Worm (Caenorhabditis elegans): ENCODE results near the gene R07A4.3.

The R07A4.3 gene

ce11 chrX:10769959-10770358, 16.5 kb downstream of the R07A4.3 start:
- TF ChIP-seq nfya-1 (tag; optimal IDR thresholded peaks at IDR 0.05) (peak; percentile 3), elt-4 (tag; optimal IDR thresholded peaks at IDR 0.05) (no peak), C08G9.2 (tag; optimal IDR thresholded peaks at IDR 0.05) (no peak), madf-2 (tag; optimal IDR thresholded peaks at IDR 0.05) (no peak), pros-1 (tag; optimal IDR thresholded peaks at IDR 0.05) (no peak), ceh-34 (tag; optimal IDR thresholded peaks at IDR 0.05) (peak; percentile 84)

DNA sequence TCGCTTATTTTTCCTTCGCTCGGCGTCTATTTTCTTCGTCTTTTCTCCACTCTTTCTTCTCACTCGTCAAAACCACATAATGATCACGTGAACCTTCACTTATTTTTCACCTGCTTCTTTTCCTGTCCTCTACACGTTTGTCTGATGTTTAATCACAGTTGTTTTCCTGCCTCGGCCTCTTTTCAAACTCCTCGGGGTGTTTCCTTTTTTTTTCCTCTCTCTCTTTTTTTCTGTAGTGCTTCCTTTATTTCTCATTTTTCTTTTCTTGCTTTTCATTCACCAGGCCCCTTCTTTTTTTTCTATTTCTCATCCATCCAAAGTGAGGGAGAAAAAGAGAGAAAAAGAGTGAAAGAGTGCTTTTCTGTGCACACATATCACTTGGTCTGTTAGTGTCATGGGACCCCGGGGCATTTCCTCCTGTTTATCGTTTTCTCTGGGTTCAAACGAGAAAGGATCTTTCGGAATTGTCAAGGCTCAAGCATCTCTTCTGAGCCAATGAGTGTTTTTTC, 17.5 kb downstream of the R07A4.3 start:
- TF ChIP-seq ceh-30 (tag; optimal IDR thresholded peaks at IDR 0.05) (no peak), dve-1 (tag; optimal IDR thresholded peaks at IDR 0.05) (no peak), K09A11.1 (tag; optimal IDR thresholded peaks at IDR 0.05; ENCODE audit: insufficient read depth) (peak; percentile 52), pha-2 (tag; optimal IDR thresholded peaks at IDR 0.05) (no peak), tbx-2 (tag; optimal IDR thresholded peaks at IDR 0.05) (peak; percentile 76), pros-1 (tag; optimal IDR thresholded peaks at IDR 0.05) (no peak), hlh-13 (GFP tag; optimal IDR thresholded peaks at IDR 0.05) (no peak), unc-55 (GFP tag; optimal IDR thresholded peaks at IDR 0.05) (peak; percentile 72), nfya-1 (tag; optimal IDR thresholded peaks at IDR 0.05) (peak; percentile 39), zip-5 (tag; optimal IDR thresholded peaks at IDR 0.05) (no peak), ama-1 (optimal IDR thresholded peaks at IDR 0.05) (no peak), fkh-10 (GFP tag; optimal IDR thresholded peaks at IDR 0.05) (no peak), eyg-1 (tag; optimal IDR thresholded peaks at IDR 0.05) (no peak), syd-9 (tag; optimal IDR thresholded peaks at IDR 0.05) (no peak), ceh-6 (GFP tag; optimal IDR thresholded peaks at IDR 0.05) (no peak), mec-3 (tag; optimal IDR thresholded peaks at IDR 0.05; ENCODE audit: borderline replicate concordance) (no peak), C38D4.7 (GFP tag; optimal IDR thresholded peaks at IDR 0.05) (no peak), pax-1 (tag; optimal IDR thresholded peaks at IDR 0.05) (no peak), K02D7.2 (tag; optimal IDR thresholded peaks at IDR 0.05) (peak; percentile 4), ztf-16 (tag; optimal IDR thresholded peaks at IDR 0.05) (no peak), hlh-30 (tag; optimal IDR thresholded peaks at IDR 0.05; ENCODE audit: insufficient read depth) (peak; percentile 57), F13H6.1 (tag; optimal IDR thresholded peaks at IDR 0.05) (peak; percentile 82), madf-2 (tag; optimal IDR thresholded peaks at IDR 0.05) (no peak), nhr-11 (tag; optimal IDR thresholded peaks at IDR 0.05) (no peak), unc-86 (tag; optimal IDR thresholded peaks at IDR 0.05) (no peak), ceh-18 (tag; optimal IDR thresholded peaks at IDR 0.05) (peak; percentile 99), fax-1 (tag; optimal IDR thresholded peaks at IDR 0.05) (no peak), Y22D7AL.16 (tag; optimal IDR thresholded peaks at IDR 0.05) (no peak), pqm-1 (tag; optimal IDR thresholded peaks at IDR 0.05) (peak; percentile 43), ceh-48 (tag; optimal IDR thresholded peaks at IDR 0.05) (no peak), unc-42 (tag; optimal IDR thresholded peaks at IDR 0.05) (peak; percentile 72), ref-2 (tag; optimal IDR thresholded peaks at IDR 0.05) (peak; percentile 43), ceh-14 (tag; optimal IDR thresholded peaks at IDR 0.05) (peak; percentile 52), ceh-24 (tag; optimal IDR thresholded peaks at IDR 0.05) (no peak), ceh-31 (tag; optimal IDR thresholded peaks at IDR 0.05) (peak; percentile 59), rnt-1 (tag; optimal IDR thresholded peaks at IDR 0.05) (peak; percentile 61), ceh-2 (tag; optimal IDR thresholded peaks at IDR 0.05) (no peak), C08G9.2 (tag; optimal IDR thresholded peaks at IDR 0.05) (peak; percentile 45), ceh-34 (tag; optimal IDR thresholded peaks at IDR 0.05) (peak; percentile 36), sdc-2 (tag; optimal IDR thresholded peaks at IDR 0.05) (no peak)

DNA sequence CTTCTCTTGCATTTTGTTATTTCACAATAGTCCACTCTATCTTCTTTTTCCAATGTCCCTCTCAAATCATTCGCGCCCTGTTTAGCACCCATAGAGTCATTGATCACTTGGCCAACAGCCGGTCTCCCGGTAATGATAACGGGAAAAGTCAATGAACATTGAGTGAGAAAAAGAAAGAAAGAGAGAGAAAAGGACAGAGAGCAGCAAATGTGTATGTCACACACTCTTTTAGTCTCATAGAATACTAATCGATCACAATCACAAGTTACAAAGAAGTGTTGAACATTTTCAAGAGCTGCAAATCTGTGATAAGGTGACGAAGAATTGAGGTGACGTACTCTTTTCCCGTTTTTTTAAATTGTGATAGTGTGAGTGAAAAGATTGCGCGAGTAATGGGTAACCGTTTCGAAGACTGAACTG, 18.7 kb downstream of the R07A4.3 start:
- peak; percentile 36 for TF ChIP-seq nfya-1 (tag; optimal IDR thresholded peaks at IDR 0.05)
- TF ChIP-seq zip-5 (tag; optimal IDR thresholded peaks at IDR 0.05), result no peak
- TF ChIP-seq tbx-2 (tag; optimal IDR thresholded peaks at IDR 0.05), result peak; percentile 22
- TF ChIP-seq ceh-2 (tag; optimal IDR thresholded peaks at IDR 0.05), result no peak
- TF ChIP-seq lin-11 (tag; optimal IDR thresholded peaks at IDR 0.05), result no peak
- peak; percentile 40 for TF ChIP-seq rnt-1 (tag; optimal IDR thresholded peaks at IDR 0.05)
- TF ChIP-seq ceh-14 (tag; optimal IDR thresholded peaks at IDR 0.05), result no peak
- no peak for TF ChIP-seq K09A11.1 (tag; optimal IDR thresholded peaks at IDR 0.05; ENCODE audit: insufficient read depth)
- TF ChIP-seq ceh-18 (tag; optimal IDR thresholded peaks at IDR 0.05), result peak; percentile 81
- TF ChIP-seq T23F11.4 (GFP tag; optimal IDR thresholded peaks at IDR 0.05), result no peak
- peak; percentile 10 for TF ChIP-seq elt-2 (tag; optimal IDR thresholded peaks at IDR 0.05)
